Fruit fly (Drosophila melanogaster): ENCODE measurements around the gene GlcAT-I.

The GlcAT-I gene

dm6 chrX:4131049-4131629 lies at the start of gene GlcAT-I (continued):
- peak; percentile 83 for TF ChIP-seq MBD-R2 (GFP tag; IDR thresholded peaks at IDR 0.05)
- TF ChIP-seq CG6272 (GFP tag; IDR thresholded peaks at IDR 0.05), result no peak
- no peak for TF ChIP-seq Hr51 (GFP tag; optimal IDR thresholded peaks at IDR 0.05)
- peak; percentile 76 for TF ChIP-seq gfzf (GFP tag; optimal IDR thresholded peaks at IDR 0.05)
- TF ChIP-seq CG10543 (GFP tag; optimal IDR thresholded peaks at IDR 0.05), result no peak
- peak; percentile 99 for TF ChIP-seq CG14710 (tag; optimal IDR thresholded peaks at IDR 0.05)
- TF ChIP-seq PHDP (tag; optimal IDR thresholded peaks at IDR 0.05), result no peak
- peak; percentile 62 for TF ChIP-seq amos (GFP tag; IDR thresholded peaks at IDR 0.05; ENCODE audit: partially characterized antibody)
- TF ChIP-seq Nf-YA (GFP tag; IDR thresholded peaks at IDR 0.05), result no peak
- TF ChIP-seq Ets65A (GFP tag), result peak; percentile 60
- TF ChIP-seq pzg (GFP tag; optimal IDR thresholded peaks at IDR 0.05), result peak; percentile 62
- TF ChIP-seq CG6791 (GFP tag; IDR thresholded peaks at IDR 0.05; ENCODE audit: partially characterized antibody), result peak; percentile 57; the same call in 2 of the 3 replicates
- TF ChIP-seq CG15011 (GFP tag; optimal IDR thresholded peaks at IDR 0.05), result no peak
- no peak for TF ChIP-seq CG3847 (GFP tag; IDR thresholded peaks at IDR 0.05)
- no peak for TF ChIP-seq sens (GFP tag)
- TF ChIP-seq CG12104 (GFP tag; optimal IDR thresholded peaks at IDR 0.05), result no peak
- peak; percentile 17; the same call in 1 of the 2 replicates for TF ChIP-seq CG42726 (GFP tag; IDR thresholded peaks at IDR 0.05; ENCODE audit: partially characterized antibody)
- TF ChIP-seq D19A (tag; optimal IDR thresholded peaks at IDR 0.05), result no peak
- TF ChIP-seq CG2116 (GFP tag; optimal IDR thresholded peaks at IDR 0.05), result peak; percentile 36
- TF ChIP-seq CG15514 (GFP tag; optimal IDR thresholded peaks at IDR 0.05), result peak; percentile 70
- TF ChIP-seq Opbp (GFP tag; IDR thresholded peaks at IDR 0.05; ENCODE audit: partially characterized antibody), result peak; percentile 61; the same call in 1 of the 3 replicates
- peak; percentile 28 for TF ChIP-seq Dp (GFP tag; optimal IDR thresholded peaks at IDR 0.05)
- TF ChIP-seq CG4404 (GFP tag; IDR thresholded peaks at IDR 0.05), result no peak
- TF ChIP-seq fru (optimal IDR thresholded peaks at IDR 0.05), result no peak
- TF ChIP-seq Dll (GFP tag; IDR thresholded peaks at IDR 0.05; ENCODE audit: partially characterized antibody), result peak; percentile 60; the same call in 3 of the 4 replicates

DNA sequence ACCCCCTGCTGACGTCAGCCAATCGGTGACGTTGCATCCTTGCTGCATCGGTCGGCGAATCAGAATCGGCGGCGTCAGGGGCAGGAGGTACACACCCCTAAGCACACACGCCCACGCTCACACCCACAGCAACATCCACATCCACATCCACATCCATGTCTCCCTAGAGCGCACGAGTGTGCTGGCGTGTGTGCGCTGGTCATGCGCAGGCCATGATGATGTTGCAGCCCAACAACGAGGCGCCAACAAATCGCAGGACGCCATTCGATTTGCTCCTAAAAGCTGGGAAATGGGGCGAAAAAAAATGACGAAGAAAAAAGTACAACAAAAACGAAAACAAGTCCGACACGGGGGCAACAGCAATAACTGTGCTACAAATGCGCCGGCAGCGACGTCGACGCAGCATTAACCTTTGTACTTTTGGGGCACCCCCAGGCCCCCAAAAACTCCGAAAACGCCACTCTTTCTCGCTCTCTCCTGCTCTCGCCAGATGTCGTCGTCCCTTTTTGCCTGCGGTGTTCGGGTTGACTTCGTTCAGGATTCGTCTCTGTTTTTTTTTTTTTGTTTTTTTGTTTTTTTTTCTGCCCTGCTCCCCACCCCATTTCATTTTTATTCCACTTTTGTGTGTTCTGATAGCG lies 41.9 kb upstream of the GlcAT-I start:
- TF ChIP-seq Nf-YA (GFP tag; IDR thresholded peaks at IDR 0.05) (no peak), fru (optimal IDR thresholded peaks at IDR 0.05) (no peak), CG15601 (tag; optimal IDR thresholded peaks at IDR 0.05) (no peak), HmgZ (tag; optimal IDR thresholded peaks at IDR 0.05) (no peak), CG3838 (GFP tag; optimal IDR thresholded peaks at IDR 0.05) (no peak), Nf-YC (tag; optimal IDR thresholded peaks at IDR 0.05) (peak; percentile 90), CG6791 (GFP tag; IDR thresholded peaks at IDR 0.05; ENCODE audit: partially characterized antibody) (no peak), Stat92E (GFP tag; optimal IDR thresholded peaks at IDR 0.05) (no peak), sim (GFP tag; IDR thresholded peaks at IDR 0.05) (no peak), CG34224 (GFP tag; IDR thresholded peaks at IDR 0.05; ENCODE audit: partially characterized antibody) (no peak), ERR (GFP tag; optimal IDR thresholded peaks at IDR 0.05) (no peak), CG17186 (GFP tag; optimal IDR thresholded peaks at IDR 0.05) (no peak), HHEX (GFP tag; optimal IDR thresholded peaks at IDR 0.05) (no peak), Adf1 (GFP tag; IDR thresholded peaks at IDR 0.05) (peak; percentile 88), Sox102F (GFP tag; optimal IDR thresholded peaks at IDR 0.05) (no peak), cato (GFP tag; optimal IDR thresholded peaks at IDR 0.05; ENCODE audit: borderline replicate concordance) (no peak), CG14667 (GFP tag; IDR thresholded peaks at IDR 0.05) (no peak), chinmo (GFP tag; IDR thresholded peaks at IDR 0.05; ENCODE audit: partially characterized antibody) (no peak), otp (GFP tag; IDR thresholded peaks at IDR 0.05) (no peak), CG2712 (tag; optimal IDR thresholded peaks at IDR 0.05) (no peak), ewg (GFP tag; optimal IDR thresholded peaks at IDR 0.05) (peak; percentile 25), CG32772 (GFP tag; IDR thresholded peaks at IDR 0.05) (peak; percentile 37; the same call in 1 of the 2 replicates), dysf (GFP tag; IDR thresholded peaks at IDR 0.05) (no peak), Bgb (GFP tag; IDR thresholded peaks at IDR 0.05; ENCODE audit: partially characterized antibody) (no peak), eve (GFP tag; optimal IDR thresholded peaks at IDR 0.05) (no peak), CG4730 (GFP tag; IDR thresholded peaks at IDR 0.05) (no peak)
